Fruit fly (Drosophila melanogaster): ENCODE results near the gene pon.
A peak's percentile ranks its signal among the peaks of the same experiment; 100 is the strongest.

pon gene

dm6 chrX:4615684-4616292 is 20.3 kb upstream of the pon start:
- TF ChIP-seq TFAM (GFP tag; optimal IDR thresholded peaks at IDR 0.05): no peak
- TF ChIP-seq CG7839 (tag; optimal IDR thresholded peaks at IDR 0.05): peak; percentile 10
- TF ChIP-seq ci (GFP tag; IDR thresholded peaks at IDR 0.05): no peak
- no peak for TF ChIP-seq CG31365 (tag; optimal IDR thresholded peaks at IDR 0.05)
- no peak for TF ChIP-seq ato (GFP tag; IDR thresholded peaks at IDR 0.05; ENCODE audit: partially characterized antibody)
- TF ChIP-seq Rx (GFP tag; IDR thresholded peaks at IDR 0.05): no peak
- no peak for TF ChIP-seq fd64A (GFP tag; optimal IDR thresholded peaks at IDR 0.05)
- no peak for TF ChIP-seq exex (tag; optimal IDR thresholded peaks at IDR 0.05)
- no peak for TF ChIP-seq CG12942 (GFP tag; optimal IDR thresholded peaks at IDR 0.05)
- TF ChIP-seq ken (GFP tag; IDR thresholded peaks at IDR 0.05): no peak
- no peak for TF ChIP-seq Hey (tag; optimal IDR thresholded peaks at IDR 0.05)
- no peak for TF ChIP-seq crol (GFP tag; IDR thresholded peaks at IDR 0.05)
- no peak for TF ChIP-seq CG8765 (GFP tag; IDR thresholded peaks at IDR 0.05)
- no peak for TF ChIP-seq pfk (GFP tag; optimal IDR thresholded peaks at IDR 0.05)
- no peak for TF ChIP-seq CG9797 (GFP tag; optimal IDR thresholded peaks at IDR 0.05)
- TF ChIP-seq H15 (GFP tag; IDR thresholded peaks at IDR 0.05): no peak
- no peak for TF ChIP-seq dimm (GFP tag; IDR thresholded peaks at IDR 0.05)
- no peak for TF ChIP-seq CG16779 (GFP tag; IDR thresholded peaks at IDR 0.05)
- TF ChIP-seq CG3407 (GFP tag; optimal IDR thresholded peaks at IDR 0.05): no peak
- TF ChIP-seq CG11695 (GFP tag; IDR thresholded peaks at IDR 0.05): no peak
- no peak for TF ChIP-seq psq (GFP tag; optimal IDR thresholded peaks at IDR 0.05)
- no peak for TF ChIP-seq cad (GFP tag; optimal IDR thresholded peaks at IDR 0.05)
- TF ChIP-seq gt (GFP tag; IDR thresholded peaks at IDR 0.05): no peak
- TF ChIP-seq CG5245 (GFP tag; optimal IDR thresholded peaks at IDR 0.05): no peak
- TF ChIP-seq CG11398 (GFP tag; optimal IDR thresholded peaks at IDR 0.05): no peak
- TF ChIP-seq pros (GFP tag; optimal IDR thresholded peaks at IDR 0.05): no peak
- no peak for TF ChIP-seq CG2120 (GFP tag; optimal IDR thresholded peaks at IDR 0.05)
- TF ChIP-seq corto (GFP tag; optimal IDR thresholded peaks at IDR 0.05): no peak
- TF ChIP-seq CG7271 (tag; optimal IDR thresholded peaks at IDR 0.05): no peak
- TF ChIP-seq CG6765 (GFP tag; optimal IDR thresholded peaks at IDR 0.05): no peak
- no peak for TF ChIP-seq YL-1 (GFP tag; optimal IDR thresholded peaks at IDR 0.05)
- no peak for TF ChIP-seq disco-r (GFP tag; optimal IDR thresholded peaks at IDR 0.05)
- no peak for TF ChIP-seq zf30C (GFP tag; optimal IDR thresholded peaks at IDR 0.05)
- TF ChIP-seq cas (GFP tag; IDR thresholded peaks at IDR 0.05): no peak
- TF ChIP-seq dmrt99B (tag; optimal IDR thresholded peaks at IDR 0.05): peak; percentile 3
- no peak for TF ChIP-seq Sry-δ (GFP tag; optimal IDR thresholded peaks at IDR 0.05)
- TF ChIP-seq Hr39 (optimal IDR thresholded peaks at IDR 0.05): no peak
- TF ChIP-seq Ets97D (GFP tag; optimal IDR thresholded peaks at IDR 0.05): no peak
- no peak for TF ChIP-seq CG7556 (GFP tag; optimal IDR thresholded peaks at IDR 0.05)
- no peak for TF ChIP-seq Nf-YB (GFP tag; optimal IDR thresholded peaks at IDR 0.05)
- TF ChIP-seq CG6254 (GFP tag; optimal IDR thresholded peaks at IDR 0.05): no peak
- no peak for TF ChIP-seq CG3281 (GFP tag; optimal IDR thresholded peaks at IDR 0.05)
- no peak for TF ChIP-seq D19B (GFP tag; optimal IDR thresholded peaks at IDR 0.05)
- TF ChIP-seq Stat92E (GFP tag; optimal IDR thresholded peaks at IDR 0.05): no peak
- no peak for TF ChIP-seq CG1603 (tag; optimal IDR thresholded peaks at IDR 0.05)
- TF ChIP-seq Ssrp (tag; optimal IDR thresholded peaks at IDR 0.05): no peak
- no peak for TF ChIP-seq ac (GFP tag; optimal IDR thresholded peaks at IDR 0.05)
- TF ChIP-seq Drgx (GFP tag; IDR thresholded peaks at IDR 0.05): 0 out of 2 replicates have a peak, but pooled peaks have one; percentile 28
- no peak for TF ChIP-seq ssp (GFP tag; IDR thresholded peaks at IDR 0.05)
- TF ChIP-seq cg (GFP tag; optimal IDR thresholded peaks at IDR 0.05): peak; percentile 2
- no peak for TF ChIP-seq CG10321 (GFP tag; IDR thresholded peaks at IDR 0.05)
- TF ChIP-seq eyg (GFP tag; optimal IDR thresholded peaks at IDR 0.05): no peak

Data from whole organism, embryonic.